Worm (Caenorhabditis elegans) whole organism, late embryonic: ENCODE measurements around the gene B0361.3.

Experiments
- ceh-14 ChIP-seq: sonication (generic microtip); optimal IDR thresholded peaks from 2 replicates; lab custom pipeline; 2016; ENCODE audit warnings: missing genotype, missing genetic modification characterization, missing compliant biosample characterization
- dve-1 ChIP-seq: sonication (generic microtip); optimal IDR thresholded peaks from 2 replicates; lab custom pipeline; 2017; ENCODE audit warnings: antibody characterized with exemption, mild to moderate bottlenecking, missing genetic modification characterization, missing compliant biosample characterization
- hlh-6 ChIP-seq: sonication (generic microtip); optimal IDR thresholded peaks from 2 replicates; lab custom pipeline; 2016; ENCODE audit warnings: missing genotype, missing genetic modification characterization, missing compliant biosample characterization
- lim-6 ChIP-seq: sonication (generic microtip); optimal IDR thresholded peaks from 2 replicates; lab custom pipeline; 2016; ENCODE audit warnings: missing genetic modification characterization, missing compliant biosample characterization

- TF ChIP-seq ceh-14 (no peak), dve-1 (tag; lab: Kevin White, UChicago) (no peak), lim-6 (tag; lab: Kevin White, UChicago) (no peak), hlh-6 (tag; lab: Kevin White, UChicago) (no peak)
Measured at ce11 chrIII:7232782-7233181, 48.5 kb upstream of the B0361.3 start, which contains the start of gene adr-2.
